Fruit fly (Drosophila melanogaster) ovary, adult (tissue): Measurements from ENCODE around the gene tal-2A.

Source experiments
- CG17801 ChIP-seq: fragments of 200-800 bp; optimal IDR thresholded peaks from 2 replicates; lab custom pipeline; 2019; ENCODE audit warnings: missing biosample characterization, mild to moderate bottlenecking, missing genetic modification characterization, moderate library complexity; ENCODE audit not compliant: partially characterized antibody

The tal-2A gene

dm6 chr3R:13817480-13818305, 4.8 kb downstream of the tal-2A start:
- no peak for TF ChIP-seq CG17801 (GFP tag; lab: Kevin White, UChicago)

dm6 chr3R:13819037-13819436, 6.1 kb downstream of the tal-2A start:
- no peak for TF ChIP-seq CG17801 (GFP tag; lab: Kevin White, UChicago)

dm6 chr3R:13820483-13820882, 7.6 kb downstream of the tal-2A start:
- no peak for TF ChIP-seq CG17801 (GFP tag; lab: Kevin White, UChicago)

- no peak for TF ChIP-seq CG17801 (GFP tag; lab: Kevin White, UChicago)
These were observed 9.8 kb downstream of the tal-2A start for dm6 chr3R:13822602-13823220.

- TF ChIP-seq CG17801 (GFP tag; lab: Kevin White, UChicago): peak; percentile 11
These were observed 15.3 kb downstream of the tal-2A start, which contains the start of gene Mst87F for dm6 chr3R:13827953-13828922. Mst87F (minus strand) TSS chr3R:13828008.

dm6 chr3R:13831042-13831441, 18.1 kb downstream of the tal-2A start:
- no peak for TF ChIP-seq CG17801 (GFP tag; lab: Kevin White, UChicago)

dm6 chr3R:13831596-13832119, 18.7 kb downstream of the tal-2A start:
- TF ChIP-seq CG17801 (GFP tag; lab: Kevin White, UChicago): peak; percentile 67

dm6 chr3R:13832950-13833349, 20.0 kb downstream of the tal-2A start:
- no peak for TF ChIP-seq CG17801 (GFP tag; lab: Kevin White, UChicago)

- no peak for TF ChIP-seq CG17801 (GFP tag; lab: Kevin White, UChicago)
These were observed 20.6 kb downstream of the tal-2A start for dm6 chr3R:13833515-13833914.

dm6 chr3R:13834551-13834950, 21.6 kb downstream of the tal-2A start:
- TF ChIP-seq CG17801 (GFP tag; lab: Kevin White, UChicago): no peak

dm6 chr3R:13837807-13838206, 24.9 kb downstream of the tal-2A start, which contains the start of gene Nsf2:
Nsf2 (minus strand) TSS chr3R:13837991.
- TF ChIP-seq CG17801 (GFP tag; lab: Kevin White, UChicago): no peak

- no peak for TF ChIP-seq CG17801 (GFP tag; lab: Kevin White, UChicago)
These were observed 27.0 kb downstream of the tal-2A start, which contains the start of gene CG31495 for dm6 chr3R:13839883-13840412. CG31495 (minus strand) TSS chr3R:13839934.

- TF ChIP-seq CG17801 (GFP tag; lab: Kevin White, UChicago): no peak
These were observed 28.0 kb downstream of the tal-2A start for dm6 chr3R:13840956-13841355.

- no peak for TF ChIP-seq CG17801 (GFP tag; lab: Kevin White, UChicago)
These were observed 29.6 kb downstream of the tal-2A start for dm6 chr3R:13842532-13842931.
